Worm (Caenorhabditis elegans) whole organism, L4 larva: ENCODE results near the gene F40F11.3.

Experiments used
- F26F4.8 ChIP-seq: fragments of 200-800 bp; sonication (Bioruptor generic); conservative IDR thresholded peaks from 2 replicates; pipeline ENCODE4 v1.3.6; 2022; ENCODE audit warnings: missing genetic modification characterization, missing compliant biosample characterization
- F37D6.2 ChIP-seq: sonication (generic microtip); optimal IDR thresholded peaks from 2 replicates; lab custom pipeline; 2016; ENCODE audit warnings: mild to moderate bottlenecking, missing genetic modification characterization, missing compliant biosample characterization
- F44E2.7 ChIP-seq: fragments of 200-800 bp; sonication (Bioruptor generic); IDR thresholded peaks from 2 replicates; pipeline ENCODE4 v2.1.2; 2022; ENCODE audit warnings: missing genetic modification characterization, missing compliant biosample characterization
- ZK546.5 ChIP-seq, 2 experiments: sonication (generic microtip); optimal IDR thresholded peaks; 2 replicates each; lab custom pipeline; 2017; ENCODE audit warnings: missing biosample characterization in 2 of 2, missing genetic modification characterization in 2 of 2
- aha-1 ChIP-seq: fragments of 150-350 bp; peaks from one replicate; lab custom pipeline; 2014; ENCODE audit warnings: missing biosample characterization, missing genetic modification characterization
- arid-1 ChIP-seq: fragments of 200-800 bp; sonication (Bioruptor generic); conservative IDR thresholded peaks from 2 replicates; pipeline ENCODE4 v1.3.6; 2022; ENCODE audit warnings: missing genetic modification reagents, missing genetic modification characterization, missing compliant biosample characterization
- daf-12 ChIP-seq: fragments of 150-350 bp; optimal IDR thresholded peaks from 2 replicates; lab custom pipeline; 2014; ENCODE audit warnings: missing biosample characterization, missing genetic modification reagents, missing genetic modification characterization
- daf-16 ChIP-seq, 3 experiments: sonication (generic microtip); optimal IDR thresholded peaks; 2 replicates each; lab custom pipeline; 2016 to 2017; ENCODE audit warnings: missing genetic modification characterization in 3 of 3, missing genetic modification reagents in 3 of 3, mild to moderate bottlenecking in 2 of 3, missing compliant biosample characterization in 2 of 3, missing biosample characterization in 1 of 3, moderate library complexity in 1 of 3
- dmd-6 ChIP-seq: fragments of 200-800 bp; sonication (Bioruptor generic); IDR thresholded peaks from 2 replicates; pipeline ENCODE4 v1.3.6; 2022; ENCODE audit warnings: missing genetic modification reagents, missing genetic modification characterization, missing compliant biosample characterization
- dmd-8 ChIP-seq: fragments of 200-800 bp; sonication (Bioruptor generic); IDR thresholded peaks from 2 replicates; pipeline ENCODE4 v1.3.6; 2022; ENCODE audit warnings: missing genetic modification characterization, missing compliant biosample characterization
- dmd-9 ChIP-seq: fragments of 200-800 bp; sonication (Bioruptor generic); IDR thresholded peaks from 2 replicates; pipeline ENCODE4 v1.3.6; 2022; ENCODE audit warnings: missing genetic modification reagents, missing genetic modification characterization, missing compliant biosample characterization
- egl-43 ChIP-seq: fragments of 200-800 bp; sonication (Bioruptor generic); IDR thresholded peaks from 2 replicates; pipeline ENCODE4 v1.3.6; 2022; ENCODE audit warnings: missing genetic modification reagents, missing genetic modification characterization, missing compliant biosample characterization
- gei-8 ChIP-seq: fragments of 200-800 bp; sonication (Bioruptor generic); optimal IDR thresholded peaks from 2 replicates; lab custom pipeline; 2018; ENCODE audit warnings: mild to moderate bottlenecking, missing genetic modification characterization, missing compliant biosample characterization
- hif-1 ChIP-seq, 2 experiments: sonication (generic microtip); optimal IDR thresholded peaks; 2 replicates each; lab custom pipeline; 2016 to 2017; ENCODE audit warnings: missing compliant biosample characterization in 2 of 2, missing genetic modification characterization in 2 of 2, missing genetic modification reagents in 2 of 2, missing genotype in 2 of 2, mild to moderate bottlenecking in 1 of 2
- hlh-30 ChIP-seq: sonication (generic microtip); optimal IDR thresholded peaks from 2 replicates; lab custom pipeline; 2017; ENCODE audit warnings: antibody characterized with exemption, mild to moderate bottlenecking, missing genetic modification characterization, missing compliant biosample characterization; ENCODE audit not compliant: insufficient read depth
- hmg-1.1 ChIP-seq: fragments of 200-800 bp; sonication (Bioruptor generic); IDR thresholded peaks from 2 replicates; pipeline ENCODE4 v1.3.6; 2022; ENCODE audit warnings: missing genetic modification reagents, missing genetic modification characterization, missing compliant biosample characterization
- jun-1 ChIP-seq: fragments of 150-350 bp; optimal IDR thresholded peaks from 2 replicates; lab custom pipeline; 2014; ENCODE audit warnings: missing biosample characterization, missing genetic modification reagents, missing genetic modification characterization
- lim-7 ChIP-seq: fragments of 200-800 bp; sonication (Bioruptor generic); IDR thresholded peaks from 2 replicates; pipeline ENCODE4 v1.3.6; 2022; ENCODE audit warnings: missing genetic modification characterization, missing compliant biosample characterization
- lin-13 ChIP-seq: fragments of 150-350 bp; optimal IDR thresholded peaks from 2 replicates; lab custom pipeline; 2014; ENCODE audit warnings: missing biosample characterization, missing genetic modification reagents, missing genetic modification characterization
- lin-39 ChIP-seq: fragments of 150-350 bp; optimal IDR thresholded peaks from 2 replicates; lab custom pipeline; 2014; ENCODE audit warnings: missing biosample characterization, missing genetic modification reagents, missing genetic modification characterization
- lir-3 ChIP-seq: sonication (generic microtip); optimal IDR thresholded peaks from 2 replicates; lab custom pipeline; 2016; ENCODE audit warnings: mild to moderate bottlenecking, missing genetic modification characterization, missing compliant biosample characterization
- mdl-1 ChIP-seq, 2 experiments: fragments of 150-350 bp in 1 of 2; sonication (generic microtip) in 1 of 2; optimal IDR thresholded peaks; 2 replicates each; lab custom pipeline; 2014 to 2017; ENCODE audit warnings: missing biosample characterization in 2 of 2, missing genetic modification characterization in 2 of 2
- mep-1 ChIP-seq: fragments of 150-350 bp; sonication (generic microtip); optimal IDR thresholded peaks from 3 replicates; lab custom pipeline; 2014; ENCODE audit warnings: missing biosample characterization, missing genetic modification characterization
- mes-2 ChIP-seq: sonication (generic microtip); optimal IDR thresholded peaks from 2 replicates; lab custom pipeline; 2016; ENCODE audit warnings: missing genotype, mild to moderate bottlenecking, missing genetic modification characterization, missing compliant biosample characterization; ENCODE audit not compliant: poor library complexity, severe bottlenecking
- mxl-2 ChIP-seq: fragments of 200-800 bp; sonication (Bioruptor generic); conservative IDR thresholded peaks from 2 replicates; pipeline ENCODE4 v1.3.6; 2022; ENCODE audit warnings: missing genetic modification reagents, missing genetic modification characterization, missing compliant biosample characterization
- mxl-3 ChIP-seq: fragments of 200-800 bp; sonication (Bioruptor generic); optimal IDR thresholded peaks from 2 replicates; lab custom pipeline; 2018; ENCODE audit warnings: mild to moderate bottlenecking, missing genetic modification characterization, missing compliant biosample characterization
- nhr-111 ChIP-seq: fragments of 200-800 bp; sonication (Bioruptor generic); optimal IDR thresholded peaks from 2 replicates; lab custom pipeline; 2018; ENCODE audit warnings: mild to moderate bottlenecking, missing genetic modification characterization, missing compliant biosample characterization
- nhr-237 ChIP-seq: sonication (generic microtip); optimal IDR thresholded peaks from 2 replicates; lab custom pipeline; 2017; ENCODE audit warnings: missing biosample characterization, missing genetic modification characterization
- nhr-76 ChIP-seq: fragments of 150-350 bp; optimal IDR thresholded peaks from 2 replicates; lab custom pipeline; 2014; ENCODE audit warnings: missing biosample characterization, missing genetic modification characterization
- php-3 ChIP-seq: fragments of 200-800 bp; sonication (Bioruptor generic); IDR thresholded peaks from 2 replicates; pipeline ENCODE4 v1.3.6; 2022; ENCODE audit warnings: missing genetic modification reagents, missing genetic modification characterization, missing compliant biosample characterization
- saeg-2 ChIP-seq: fragments of 200-800 bp; sonication (Bioruptor generic); IDR thresholded peaks from 2 replicates; pipeline ENCODE4 v1.3.6; 2022; ENCODE audit warnings: missing genetic modification reagents, missing genetic modification characterization, missing compliant biosample characterization
- spr-1 ChIP-seq: sonication (generic microtip); optimal IDR thresholded peaks from 2 replicates; lab custom pipeline; 2016; ENCODE audit warnings: mild to moderate bottlenecking, missing genetic modification characterization, missing compliant biosample characterization
- tra-1 ChIP-seq: fragments of 200-800 bp; sonication (Bioruptor generic); IDR thresholded peaks from 2 replicates; pipeline ENCODE4 v1.3.6; 2022; ENCODE audit warnings: missing genetic modification reagents, missing genetic modification characterization, missing compliant biosample characterization
- unc-62 ChIP-seq, 3 experiments: fragments of 150-350 bp in 1 of 3; sonication (generic microtip); optimal IDR thresholded peaks in 2 of 3; peaks in 1 of 3; 1 replicate in 1 of 3; 2 replicates in 2 of 3; lab custom pipeline; 2014 to 2017; ENCODE audit warnings: missing biosample characterization in 3 of 3, missing genetic modification characterization in 3 of 3, missing genetic modification reagents in 3 of 3, missing genotype in 1 of 3
- zfp-3 ChIP-seq: fragments of 200-800 bp; sonication (Bioruptor generic); conservative IDR thresholded peaks from 2 replicates; pipeline ENCODE4 v1.3.6; 2022; ENCODE audit warnings: missing genetic modification reagents, missing genetic modification characterization, missing compliant biosample characterization

The F40F11.3 gene

DNA sequence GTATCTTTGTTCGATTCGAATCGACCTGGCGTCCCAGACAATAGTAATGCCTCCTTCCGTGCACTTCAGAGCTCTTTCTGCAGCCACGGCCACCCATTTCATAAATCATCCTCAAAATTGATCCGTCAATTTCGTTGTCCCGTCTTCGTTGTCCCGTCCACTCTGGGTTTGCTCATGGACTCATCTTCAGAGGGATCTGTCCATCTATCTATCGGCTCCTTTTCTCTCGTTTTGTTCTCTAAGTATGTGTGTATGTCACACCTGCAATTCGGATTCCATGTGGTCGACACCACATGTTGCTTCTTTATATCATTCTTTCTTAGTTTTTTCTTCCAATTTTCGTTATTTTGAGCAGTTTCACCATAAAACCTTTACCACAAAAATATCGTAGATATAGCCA is 21.3 kb downstream of the F40F11.3 start:
- TF ChIP-seq mxl-2, result no peak
- TF ChIP-seq mxl-3 (GFP tag; lab: Kevin White, UChicago), result peak; percentile 17

DNA sequence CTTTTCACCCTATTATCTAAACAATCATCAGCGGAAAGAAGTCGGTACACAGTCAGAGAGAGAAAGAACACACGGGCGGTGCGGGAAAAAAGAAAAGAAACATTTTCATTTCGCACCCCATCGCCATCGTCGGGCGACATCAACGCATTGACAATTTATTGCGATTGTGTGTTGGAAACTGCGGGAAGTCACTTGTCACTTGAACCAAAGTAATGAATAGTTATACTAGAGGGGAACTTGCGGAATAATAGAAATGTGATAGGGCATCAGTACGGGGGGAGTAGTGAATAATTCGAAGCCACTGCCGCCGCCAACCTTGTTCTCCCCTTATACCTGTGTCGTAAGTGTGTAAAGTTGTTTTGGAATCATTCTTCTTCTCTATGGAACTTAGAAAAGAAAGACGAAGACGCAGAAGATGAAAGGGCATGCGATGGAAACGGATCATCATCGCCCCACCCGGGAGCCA is 22.4 kb downstream of the F40F11.3 start:
- TF ChIP-seq hlh-30, result peak; percentile 2
- TF ChIP-seq aha-1 (tag; lab: Kevin White, UChicago), result peak; percentile 88
- peak; percentile 18 for TF ChIP-seq mes-2 (tag; lab: Kevin White, UChicago)
- 0 out of 2 replicates have a peak, but pooled peaks have one; percentile 23 for TF ChIP-seq egl-43
- peak in 1 of 2 experiments; percentile 97 for TF ChIP-seq unc-62 (GFP tag; optimal IDR thresholded peaks at IDR 0.05 in 1 of 2; lab: Kevin White, UChicago)
- no peak for TF ChIP-seq unc-62 (tag; optimal IDR thresholded peaks at IDR 0.05; lab: Kevin White, UChicago)
- TF ChIP-seq mxl-2, result no peak
- peak; percentile 22 for TF ChIP-seq mep-1 (tag; lab: Kevin White, UChicago)
- no peak for TF ChIP-seq nhr-76
- TF ChIP-seq, all 104 proteins: peak for 6

DNA sequence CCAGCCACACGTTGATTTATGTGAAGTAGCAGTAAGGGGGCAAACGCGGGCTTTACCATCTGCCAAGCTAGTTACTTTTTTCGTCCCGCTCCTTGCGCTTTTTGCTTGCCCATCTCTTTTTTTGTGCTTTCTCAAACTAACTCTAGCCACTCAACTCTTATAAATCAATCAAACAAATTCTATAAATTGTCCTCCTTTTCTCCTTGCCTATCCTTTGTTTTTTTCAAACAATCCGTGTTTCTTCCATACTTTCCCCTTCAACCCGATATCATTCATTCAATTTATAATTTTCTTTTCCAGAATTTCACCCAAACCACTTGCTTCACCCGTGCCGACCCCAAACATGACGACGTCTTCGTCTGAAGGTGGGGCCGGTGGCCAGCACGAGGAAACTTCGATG is 23.6 kb downstream of the F40F11.3 start, which contains the start of gene srgp-1:
srgp-1 (plus strand) TSS at position 301 of the 400 bp plus-strand sequence.
- TF ChIP-seq mdl-1 (tag; optimal IDR thresholded peaks at IDR 0.05; lab: Kevin White, UChicago) (no peak), spr-1 (tag; lab: Kevin White, UChicago) (no peak), dmd-8 (GFP tag; lab: Robert Waterston, UW) (no peak), arid-1 (no peak), php-3 (GFP tag; lab: Robert Waterston, UW) (no peak), aha-1 (tag; lab: Kevin White, UChicago) (no peak), lin-39 (tag; lab: Kevin White, UChicago) (no peak), hif-1 (tag; optimal IDR thresholded peaks at IDR 0.05; lab: Kevin White, UChicago) (no peak), daf-12 (tag; lab: Kevin White, UChicago) (no peak), ZK546.5 (tag; optimal IDR thresholded peaks at IDR 0.05; lab: Kevin White, UChicago) (no peak), gei-8 (GFP tag; lab: Kevin White, UChicago) (no peak), jun-1 (tag; lab: Kevin White, UChicago) (no peak), tra-1 (GFP tag; lab: Robert Waterston, UW) (no peak), F44E2.7 (GFP tag; lab: Robert Waterston, UW) (no peak), nhr-237 (tag; lab: Kevin White, UChicago) (no peak), dmd-9 (GFP tag; lab: Robert Waterston, UW) (no peak), F37D6.2 (no peak), F26F4.8 (GFP tag; lab: Robert Waterston, UW) (no peak)
- TF ChIP-seq, all 104 proteins: peak for 0

DNA sequence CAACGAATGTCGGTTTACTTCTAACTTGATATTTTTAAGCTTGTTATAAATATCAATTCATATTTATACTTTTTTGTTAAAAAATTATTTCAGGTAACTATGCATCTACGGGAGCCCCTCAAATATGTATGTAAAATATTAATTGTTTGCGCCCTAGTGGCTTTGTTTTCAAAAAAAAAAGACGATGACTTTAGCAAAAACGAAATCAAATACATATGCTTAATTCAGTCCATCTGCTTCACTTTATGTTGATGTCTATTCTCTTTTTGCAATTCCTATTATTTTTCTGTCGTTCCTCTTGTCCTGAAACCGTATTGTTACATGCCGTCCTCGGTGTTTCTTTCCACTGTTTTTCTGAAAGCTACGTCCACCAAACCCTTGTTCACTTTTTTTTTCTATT is 24.0 kb downstream of the F40F11.3 start:
- no peak for TF ChIP-seq gei-8 (GFP tag; lab: Kevin White, UChicago)
- peak; percentile 3 for TF ChIP-seq aha-1 (tag; lab: Kevin White, UChicago)

DNA sequence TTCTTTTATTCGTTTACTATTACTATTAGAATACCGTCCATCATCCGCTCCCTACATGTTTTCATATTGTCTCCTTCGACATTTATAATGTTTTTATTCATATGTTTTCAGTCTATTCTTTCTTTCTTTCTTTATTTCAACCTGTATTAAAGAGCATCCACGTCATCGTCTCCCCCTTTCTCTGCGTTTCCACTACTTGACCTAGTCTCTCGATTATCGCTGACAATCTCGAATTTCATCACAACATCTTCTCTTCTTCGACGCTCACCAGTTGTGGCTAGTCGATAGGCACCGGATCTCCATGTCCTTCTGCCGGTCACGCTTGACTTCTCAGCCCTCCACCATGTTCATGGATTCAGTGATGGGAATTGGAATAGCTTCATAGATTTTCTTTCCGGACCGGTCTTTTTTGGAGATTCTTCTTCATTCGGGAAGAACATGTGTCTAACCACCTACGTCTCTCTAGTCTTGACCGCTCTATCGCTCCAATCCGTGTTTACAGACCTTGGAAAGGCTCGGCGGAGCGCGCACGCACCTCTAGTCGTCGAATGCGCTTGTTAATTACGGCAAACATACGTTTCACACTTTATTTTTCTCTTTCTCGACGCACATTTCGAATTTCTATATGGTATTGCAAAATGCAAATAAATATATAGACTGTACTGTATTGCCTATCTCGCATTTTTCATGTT is 25.4 kb downstream of the F40F11.3 start:
- TF ChIP-seq saeg-2 (GFP tag; lab: Robert Waterston, UW), result no peak
- TF ChIP-seq unc-62 (GFP tag; optimal IDR thresholded peaks at IDR 0.05 in 1 of 2; lab: Kevin White, UChicago), result peak in 1 of 2 experiments; percentile 96
- no peak for TF ChIP-seq unc-62 (tag; optimal IDR thresholded peaks at IDR 0.05; lab: Kevin White, UChicago)
- TF ChIP-seq F44E2.7 (GFP tag; lab: Robert Waterston, UW), result no peak
- no peak for TF ChIP-seq nhr-111 (GFP tag; lab: Kevin White, UChicago)
- TF ChIP-seq dmd-6, result no peak
- TF ChIP-seq zfp-3 (GFP tag; lab: Robert Waterston, UW), result no peak
- TF ChIP-seq aha-1 (tag; lab: Kevin White, UChicago), result peak; percentile 22
- TF ChIP-seq lir-3 (tag; lab: Kevin White, UChicago), result no peak
- TF ChIP-seq daf-16 (GFP tag; optimal IDR thresholded peaks at IDR 0.05; lab: Kevin White, UChicago), result no peak
- TF ChIP-seq daf-16 (tag; optimal IDR thresholded peaks at IDR 0.05; lab: Kevin White, UChicago), result peak; percentile 8
- TF ChIP-seq lin-13, result no peak
- no peak for TF ChIP-seq hmg-1.1 (GFP tag; lab: Robert Waterston, UW)
- no peak for TF ChIP-seq lim-7 (GFP tag; lab: Robert Waterston, UW)
